Worm (Caenorhabditis elegans) whole organism, young adult: ENCODE measurements around the gene F19H6.6.

Experiments used
- efl-1 ChIP-seq: fragments of 150-350 bp; optimal IDR thresholded peaks from 2 replicates; lab custom pipeline; 2014; ENCODE audit warnings: missing biosample characterization, missing genetic modification reagents, missing genetic modification characterization
- mcd-1 ChIP-seq: fragments of 200-800 bp; sonication (Bioruptor generic); IDR thresholded peaks from 2 replicates; pipeline ENCODE4 v1.3.6; 2022; ENCODE audit warnings: missing genetic modification reagents, missing genetic modification characterization, missing compliant biosample characterization
- unc-62 ChIP-seq: fragments of 150-350 bp; optimal IDR thresholded peaks from 2 replicates; lab custom pipeline; 2014; ENCODE audit warnings: missing biosample characterization, missing genetic modification reagents, missing genetic modification characterization
- ztf-3 ChIP-seq: fragments of 200-800 bp; sonication (Bioruptor generic); optimal IDR thresholded peaks from 2 replicates; lab custom pipeline; 2018; ENCODE audit warnings: mild to moderate bottlenecking, missing genetic modification characterization, missing compliant biosample characterization

ce11 chrX:12331795-12332194 is 28.8 kb upstream of the F19H6.6 start, which contains the start of gene srd-46:
- no peak for TF ChIP-seq ztf-3 (GFP tag; lab: Kevin White, UChicago)
- TF ChIP-seq mcd-1 = no peak
- TF ChIP-seq unc-62 (GFP tag; lab: Kevin White, UChicago) = no peak
- no peak for TF ChIP-seq efl-1
